Worm (Caenorhabditis elegans) whole organism, late embryonic: ENCODE results near the gene tomm-40.

Experiments used
- ceh-18 ChIP-seq: sonication (generic microtip); optimal IDR thresholded peaks from 2 replicates; lab custom pipeline; 2016; ENCODE audit warnings: missing genetic modification characterization, missing compliant biosample characterization
- ceh-45 ChIP-seq: fragments of 200-800 bp; sonication (Bioruptor generic); IDR thresholded peaks from 2 replicates; pipeline ENCODE4 v1.3.6; 2022; ENCODE audit warnings: missing genetic modification reagents, missing genetic modification characterization, missing compliant biosample characterization
- ceh-9 ChIP-seq: sonication (generic microtip); optimal IDR thresholded peaks from 2 replicates; lab custom pipeline; 2016; ENCODE audit warnings: mild to moderate bottlenecking, missing genetic modification characterization, inconsistent platforms, missing compliant biosample characterization
- dmd-4 ChIP-seq: sonication (generic microtip); optimal IDR thresholded peaks from 2 replicates; lab custom pipeline; 2016; ENCODE audit warnings: borderline replicate concordance, missing genetic modification characterization, missing compliant biosample characterization
- dve-1 ChIP-seq: sonication (generic microtip); optimal IDR thresholded peaks from 2 replicates; lab custom pipeline; 2017; ENCODE audit warnings: antibody characterized with exemption, mild to moderate bottlenecking, missing genetic modification characterization, missing compliant biosample characterization
- madf-2 ChIP-seq: sonication (generic microtip); optimal IDR thresholded peaks from 2 replicates; lab custom pipeline; 2017; ENCODE audit warnings: missing genetic modification characterization, missing compliant biosample characterization
- nfya-1 ChIP-seq: sonication (generic microtip); optimal IDR thresholded peaks from 2 replicates; lab custom pipeline; 2017; ENCODE audit warnings: missing genetic modification characterization, mild to moderate bottlenecking, missing compliant biosample characterization, antibody characterized with exemption, moderate library complexity
- pha-4 ChIP-seq: fragments of 150-350 bp; optimal IDR thresholded peaks from 2 replicates; lab custom pipeline; 2018; ENCODE audit warnings: missing biosample characterization, missing genetic modification reagents, missing genetic modification characterization
- sox-2 ChIP-seq: fragments of 200-800 bp; sonication (Bioruptor generic); IDR thresholded peaks from 2 replicates; pipeline ENCODE4 v1.3.6; 2022; ENCODE audit warnings: missing genetic modification reagents, missing genetic modification characterization, missing compliant biosample characterization
- tbx-2 ChIP-seq: sonication (generic microtip); optimal IDR thresholded peaks from 2 replicates; lab custom pipeline; 2016; ENCODE audit warnings: missing genetic modification characterization, missing compliant biosample characterization
- unc-3 ChIP-seq, 2 experiments: fragments of 200-800 bp in 1 of 2; sonication (Bioruptor generic) in 1 of 2; sonication (generic microtip) in 1 of 2; conservative IDR thresholded peaks in 1 of 2; optimal IDR thresholded peaks in 1 of 2; 2 replicates each; pipeline versions ENCODE4 v1.3.6 to Lab custom; 2016 to 2022; ENCODE audit warnings: missing compliant biosample characterization in 2 of 2, missing genetic modification characterization in 2 of 2, missing genetic modification reagents in 1 of 2

- TF ChIP-seq ceh-18 (tag; lab: Kevin White, UChicago) (no peak), tbx-2 (tag; lab: Kevin White, UChicago) (no peak), pha-4 (no peak), sox-2 (GFP tag; lab: Robert Waterston, UW) (no peak), madf-2 (tag; lab: Kevin White, UChicago) (no peak), dmd-4 (tag; lab: Kevin White, UChicago) (no peak), dve-1 (no peak), ceh-45 (GFP tag; lab: Robert Waterston, UW) (no peak), nfya-1 (tag; lab: Kevin White, UChicago) (no peak), unc-3 (GFP tag; conservative IDR thresholded peaks at IDR 0.05; lab: Robert Waterston, UW) (no peak), unc-3 (tag; optimal IDR thresholded peaks at IDR 0.05; lab: Kevin White, UChicago) (no peak), ceh-9 (tag; lab: Kevin White, UChicago) (no peak)
Measured at ce11 chrII:8951270-8951669, 22.1 kb downstream of the tomm-40 start.
